Worm (Caenorhabditis elegans) whole organism, early embryonic: ENCODE data around the gene F26A1.3.
"Not testable (repeated sequence)": the region's sequence is repeated elsewhere in the genome, so short reads cannot be mapped to it uniquely, and the experiment has no call there.

Source experiments
- B0310.2 ChIP-seq: sonication (generic microtip); optimal IDR thresholded peaks from 2 replicates; lab custom pipeline; 2016; ENCODE audit warnings: mild to moderate bottlenecking, missing genetic modification characterization, missing compliant biosample characterization
- F13C5.2 ChIP-seq: sonication (generic microtip); optimal IDR thresholded peaks from 2 replicates; lab custom pipeline; 2017; ENCODE audit warnings: mild to moderate bottlenecking, missing genetic modification characterization, inconsistent platforms, missing compliant biosample characterization
- aly-1 ChIP-seq: sonication (generic microtip); optimal IDR thresholded peaks from 2 replicates; lab custom pipeline; 2016; ENCODE audit warnings: missing genetic modification characterization, missing compliant biosample characterization
- ama-1 ChIP-seq: fragments of 150-350 bp; optimal IDR thresholded peaks from 2 replicates; lab custom pipeline; 2014
- ceh-13 ChIP-seq: fragments of 200-800 bp; sonication (Bioruptor generic); optimal IDR thresholded peaks from 2 replicates; lab custom pipeline; 2018; ENCODE audit warnings: mild to moderate bottlenecking, missing genetic modification characterization, missing compliant biosample characterization
- ceh-36 ChIP-seq: sonication (generic microtip); optimal IDR thresholded peaks from 2 replicates; lab custom pipeline; 2016; ENCODE audit warnings: missing genetic modification characterization, inconsistent platforms, missing compliant biosample characterization
- ets-7 ChIP-seq: sonication (generic microtip); optimal IDR thresholded peaks from 2 replicates; lab custom pipeline; 2016; ENCODE audit warnings: missing genotype, missing genetic modification characterization, missing compliant biosample characterization
- flt-1 ChIP-seq: fragments of 200-800 bp; sonication (Bioruptor generic); IDR thresholded peaks from 2 replicates; pipeline ENCODE4 v1.3.6; 2022; ENCODE audit warnings: missing genetic modification characterization, missing compliant biosample characterization
- hmbx-1 ChIP-seq: sonication (generic microtip); optimal IDR thresholded peaks from 2 replicates; lab custom pipeline; 2016; ENCODE audit warnings: mild to moderate bottlenecking, missing genetic modification characterization, missing compliant biosample characterization
- hmg-4 ChIP-seq: fragments of 200-800 bp; sonication (Bioruptor generic); optimal IDR thresholded peaks from 2 replicates; lab custom pipeline; 2018; ENCODE audit warnings: mild to moderate bottlenecking, missing genetic modification characterization, missing compliant biosample characterization
- hnd-1 ChIP-seq: sonication (generic microtip); optimal IDR thresholded peaks from 2 replicates; lab custom pipeline; 2016; ENCODE audit warnings: missing genetic modification characterization, missing compliant biosample characterization
- pes-1 ChIP-seq: fragments of 200-800 bp; sonication (Bioruptor generic); IDR thresholded peaks from 2 replicates; pipeline ENCODE4 v1.3.6; 2022; ENCODE audit warnings: missing genetic modification reagents, missing genetic modification characterization, missing compliant biosample characterization
- scrt-1 ChIP-seq: fragments of 200-800 bp; sonication (Bioruptor generic); IDR thresholded peaks from 2 replicates; pipeline ENCODE4 v1.3.6; 2022; ENCODE audit warnings: missing genetic modification characterization, missing compliant biosample characterization
- sea-1 ChIP-seq: fragments of 200-800 bp; sonication (Bioruptor generic); conservative IDR thresholded peaks from 2 replicates; pipeline ENCODE4 v1.3.6; 2022; ENCODE audit warnings: missing genetic modification characterization, missing compliant biosample characterization
- tbx-11 ChIP-seq: fragments of 200-800 bp; sonication (Bioruptor generic); IDR thresholded peaks from 2 replicates; pipeline ENCODE4 v1.3.6; 2022; ENCODE audit warnings: missing genetic modification characterization, missing compliant biosample characterization
- tbx-37 ChIP-seq: fragments of 200-800 bp; sonication (Bioruptor generic); conservative IDR thresholded peaks from 2 replicates; pipeline ENCODE4 v1.3.6; 2022; ENCODE audit warnings: missing genetic modification reagents, missing genetic modification characterization, missing compliant biosample characterization
- tra-4 ChIP-seq: sonication (generic microtip); optimal IDR thresholded peaks from 2 replicates; lab custom pipeline; 2017; ENCODE audit warnings: missing genetic modification characterization, missing compliant biosample characterization

Gene F26A1.3

DNA sequence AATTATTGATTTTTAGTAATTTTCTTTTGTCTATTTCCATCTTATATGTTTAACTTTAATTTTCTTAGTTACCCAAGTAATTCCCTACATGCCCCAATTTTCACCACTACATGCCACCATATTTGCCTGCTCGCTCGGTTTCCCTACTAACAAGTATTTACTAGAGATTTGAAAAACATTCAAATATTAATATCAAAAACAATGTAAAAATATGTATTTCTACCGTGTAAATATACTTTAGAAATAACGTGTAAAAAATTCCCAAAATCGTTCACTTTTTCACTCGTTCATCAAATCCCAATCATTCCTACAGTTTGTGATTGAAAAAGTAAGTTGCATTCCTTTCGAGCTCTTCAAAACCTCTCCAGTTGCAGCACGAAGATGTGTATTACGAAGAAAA, at the start of gene F26A1.3:
Gene F26A1.3 (plus strand): TSS at position 301 of the 400 bp plus-strand sequence.
- no peak for TF ChIP-seq tra-4
- TF ChIP-seq ceh-13 = no peak
- TF ChIP-seq sea-1 (GFP tag; lab: Robert Waterston, UW) = no peak
- TF ChIP-seq aly-1 (tag; lab: Kevin White, UChicago) = no peak
- TF ChIP-seq tbx-37 (GFP tag; lab: Robert Waterston, UW) = no peak
- TF ChIP-seq ceh-36 = no peak
- TF ChIP-seq pes-1 (GFP tag; lab: Robert Waterston, UW) = no peak
- no peak for TF ChIP-seq scrt-1
- no peak for TF ChIP-seq ets-7 (tag; lab: Kevin White, UChicago)
- no peak for TF ChIP-seq hmg-4 (GFP tag; lab: Kevin White, UChicago)

DNA sequence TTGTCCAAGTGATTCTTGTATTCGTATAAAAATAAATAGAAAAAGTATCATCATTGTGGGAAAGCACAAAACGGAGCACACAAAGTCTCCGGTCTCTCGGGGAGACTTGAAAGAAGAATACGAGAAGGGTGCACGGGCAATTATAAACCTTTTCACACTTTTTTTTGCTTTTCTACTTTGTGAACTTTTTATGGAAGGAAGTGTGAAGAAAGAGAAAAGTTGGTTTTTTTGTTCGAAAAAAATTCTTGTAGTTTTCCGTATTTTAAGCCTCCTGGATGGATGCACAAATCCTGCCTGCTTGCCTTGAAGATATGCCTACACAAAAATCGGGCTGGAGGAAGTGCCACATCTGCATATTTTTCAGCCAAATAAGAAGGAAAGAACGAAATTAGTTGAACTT, 48.7 kb upstream of the F26A1.3 start, which contains the start of gene B0393.7:
Gene B0393.7 (minus strand): TSS at position 101 of the 400 bp plus-strand sequence.
- TF ChIP-seq tra-4 = no peak
- no peak for TF ChIP-seq ets-7 (tag; lab: Kevin White, UChicago)
- TF ChIP-seq tbx-37 (GFP tag; lab: Robert Waterston, UW) = no peak
- TF ChIP-seq hnd-1 (tag; lab: Kevin White, UChicago) = no peak
- no peak for TF ChIP-seq hmbx-1
- TF ChIP-seq sea-1 (GFP tag; lab: Robert Waterston, UW) = no peak
- no peak for TF ChIP-seq tbx-11 (GFP tag; lab: Robert Waterston, UW)
- TF ChIP-seq ama-1 (lab: Kevin White, UChicago) = no peak
- TF ChIP-seq hmg-4 (GFP tag; lab: Kevin White, UChicago) = no peak
- TF ChIP-seq B0310.2 (tag; lab: Kevin White, UChicago) = no peak
- TF ChIP-seq aly-1 (tag; lab: Kevin White, UChicago) = no peak
- TF ChIP-seq ceh-13 = no peak
- no peak for TF ChIP-seq scrt-1
- no peak for TF ChIP-seq pes-1 (GFP tag; lab: Robert Waterston, UW)
- TF ChIP-seq flt-1 (GFP tag; lab: Robert Waterston, UW) = no peak

DNA sequence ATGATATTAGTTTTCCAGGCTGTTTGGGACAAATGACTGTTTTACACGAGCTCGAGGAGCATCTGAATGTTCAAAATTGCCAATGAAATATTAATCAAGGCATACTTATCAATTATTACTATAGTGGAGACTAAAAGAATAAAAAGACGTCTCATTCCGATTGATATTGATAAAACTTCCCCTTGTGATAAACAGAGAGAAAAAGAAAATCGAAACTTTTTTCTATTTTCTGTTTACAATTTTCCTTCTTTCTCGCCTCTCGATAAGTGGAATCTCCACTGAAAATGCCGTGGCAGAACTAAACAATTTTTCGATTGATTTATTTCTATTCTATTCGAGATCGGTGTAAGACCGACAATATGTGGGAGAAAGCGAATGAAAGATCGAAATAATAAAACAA, 46.9 kb upstream of the F26A1.3 start, which contains the start of gene B0393.9:
Gene B0393.9 (minus strand): TSS at position 303 of the 400 bp plus-strand sequence.
- TF ChIP-seq tra-4 (no peak), tbx-11 (GFP tag; lab: Robert Waterston, UW) (no peak), hmbx-1 (no peak), hnd-1 (tag; lab: Kevin White, UChicago) (no peak), scrt-1 (no peak), B0310.2 (tag; lab: Kevin White, UChicago) (no peak), F13C5.2 (tag; lab: Kevin White, UChicago) (no peak), ceh-36 (no peak), flt-1 (GFP tag; lab: Robert Waterston, UW) (no peak), ama-1 (lab: Kevin White, UChicago) (no peak), sea-1 (GFP tag; lab: Robert Waterston, UW) (no peak), aly-1 (tag; lab: Kevin White, UChicago) (no peak), ets-7 (tag; lab: Kevin White, UChicago) (no peak), pes-1 (GFP tag; lab: Robert Waterston, UW) (no peak), tbx-37 (GFP tag; lab: Robert Waterston, UW) (no peak), hmg-4 (GFP tag; lab: Kevin White, UChicago) (no peak), ceh-13 (no peak)

DNA sequence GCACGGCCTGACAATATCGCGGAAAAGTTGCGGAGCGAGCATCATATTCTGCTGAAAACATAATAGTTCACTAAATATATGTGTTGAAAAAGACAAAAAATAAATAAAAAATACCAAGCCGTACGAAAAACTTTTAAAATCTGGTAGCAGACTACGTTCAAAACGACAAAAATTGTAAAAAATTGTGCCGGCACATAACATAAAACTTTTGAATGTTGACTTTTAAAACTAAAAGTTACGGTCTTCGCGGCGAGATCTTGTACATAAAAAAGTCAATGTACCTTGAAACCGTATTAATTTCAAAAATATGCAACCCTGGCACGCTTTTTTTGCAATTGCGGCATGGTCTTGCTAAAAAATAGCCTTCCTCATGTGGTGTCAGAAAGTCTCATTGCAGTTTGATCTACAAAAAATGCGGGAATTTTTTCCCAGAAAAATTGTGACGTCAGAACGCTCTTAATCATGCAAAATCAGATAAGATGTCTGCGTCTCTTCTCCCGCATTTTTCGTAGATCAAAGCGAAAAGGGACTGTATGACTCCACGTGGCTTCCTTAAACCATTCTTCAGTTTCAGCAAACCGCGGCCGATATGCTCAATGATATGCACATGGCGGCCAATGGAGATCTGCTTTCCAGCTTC, 44.6 kb upstream of the F26A1.3 start, which contains the start of the genes gex-5 and C38D4.10:
Gene gex-5 (minus strand): TSS at position 51 of the 640 bp plus-strand sequence.
Gene C38D4.10 (plus strand): TSS at position 590 of the 640 bp plus-strand sequence.
- TF ChIP-seq tbx-11 (GFP tag; lab: Robert Waterston, UW); hmg-4 (GFP tag; lab: Kevin White, UChicago); ets-7 (tag; lab: Kevin White, UChicago): not testable (repeated sequence)

DNA sequence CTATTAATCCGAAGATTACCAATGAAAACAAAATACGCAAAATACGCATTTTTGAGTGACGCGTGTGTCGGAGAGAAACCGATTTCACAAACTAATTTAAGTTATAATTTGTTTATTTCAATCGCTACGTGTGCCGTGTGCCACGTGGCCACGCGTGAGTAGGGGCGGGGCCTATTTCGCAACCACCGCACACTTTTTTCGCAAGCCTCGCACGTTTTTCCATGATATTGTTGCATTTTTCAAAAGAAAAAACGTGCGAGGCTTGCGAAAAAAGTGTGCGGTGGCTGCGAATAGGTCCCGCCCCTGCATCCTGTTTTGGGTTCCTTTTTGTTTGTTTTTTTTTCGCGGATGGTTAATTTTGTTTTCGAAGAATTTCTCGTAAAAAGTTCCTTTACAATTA, 41.6 kb upstream of the F26A1.3 start, which contains the start of gene enu-3.2:
Gene enu-3.2 (minus strand): TSS at position 105 of the 400 bp plus-strand sequence.
- TF ChIP-seq ceh-13, ceh-36, hmbx-1: not testable (repeated sequence)

DNA sequence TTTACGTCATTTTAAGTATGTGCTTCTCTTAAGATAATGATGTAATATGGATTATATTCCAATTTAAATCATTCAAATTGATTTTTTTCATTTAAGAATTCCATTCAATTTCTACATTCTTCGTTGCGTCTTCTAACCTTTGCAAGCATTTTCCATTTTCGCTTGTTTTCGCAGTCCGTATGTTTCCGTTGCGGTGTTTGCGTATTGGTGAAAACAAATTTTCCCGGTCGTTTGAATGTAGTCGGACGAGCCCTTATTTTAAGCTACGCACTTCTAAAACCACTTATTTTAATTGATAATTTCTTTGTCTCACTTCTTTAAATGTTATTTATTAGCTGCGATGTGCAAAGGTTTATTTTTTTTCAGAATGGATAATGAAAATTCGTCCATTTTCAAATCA, 41.0 kb upstream of the F26A1.3 start, which contains the start of gene mel-28:
Gene mel-28 (plus strand): TSS at position 367 of the 400 bp plus-strand sequence.
- TF ChIP-seq ceh-13 (no peak), F13C5.2 (tag; lab: Kevin White, UChicago) (no peak), ets-7 (tag; lab: Kevin White, UChicago) (no peak), tbx-37 (GFP tag; lab: Robert Waterston, UW) (no peak), ceh-36 (no peak), scrt-1 (no peak), flt-1 (GFP tag; lab: Robert Waterston, UW) (no peak)

DNA sequence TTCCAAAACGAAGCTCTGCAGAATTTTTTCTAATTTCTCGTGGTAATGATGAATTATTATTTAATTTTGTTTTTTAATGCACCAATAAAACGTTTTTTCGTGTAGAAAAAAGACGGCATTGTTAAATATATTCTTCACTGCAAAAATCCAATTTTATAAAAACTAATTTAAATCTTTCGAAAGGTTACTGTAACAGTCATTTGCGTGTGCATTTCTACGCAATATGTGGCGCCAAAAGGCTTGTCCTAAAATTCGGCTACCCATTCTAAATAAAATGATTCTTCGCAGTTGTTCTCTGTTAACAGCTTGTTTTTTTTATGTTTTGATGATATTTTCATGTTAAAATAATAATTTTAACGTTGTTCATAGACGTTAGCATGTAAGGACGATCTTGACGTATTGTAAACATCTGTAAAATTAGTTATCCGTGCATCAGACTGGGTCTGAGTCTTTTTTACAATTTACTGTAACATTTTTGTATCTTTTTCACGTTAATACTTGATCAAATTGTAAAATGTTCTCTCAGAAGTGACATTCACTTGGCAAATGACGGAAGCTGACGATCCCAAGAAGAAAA, 34.1 kb upstream of the F26A1.3 start, which contains the start of gene mip-1:
Gene mip-1 (plus strand): TSS at position 527 of the 577 bp plus-strand sequence.
- TF ChIP-seq hnd-1 (tag; lab: Kevin White, UChicago) (no peak), ceh-36 (no peak), tbx-37 (GFP tag; lab: Robert Waterston, UW) (no peak), pes-1 (GFP tag; lab: Robert Waterston, UW) (no peak), hmbx-1 (no peak), scrt-1 (no peak), ceh-13 (no peak), B0310.2 (tag; lab: Kevin White, UChicago) (no peak), ets-7 (tag; lab: Kevin White, UChicago) (no peak), tra-4 (no peak), flt-1 (GFP tag; lab: Robert Waterston, UW) (no peak), F13C5.2 (tag; lab: Kevin White, UChicago) (no peak), tbx-11 (GFP tag; lab: Robert Waterston, UW) (no peak), aly-1 (tag; lab: Kevin White, UChicago) (no peak)
